Worm (Caenorhabditis elegans): ENCODE measurements around the gene cnc-11.

- TF ChIP-seq snpc-4 (tag; optimal IDR thresholded peaks at IDR 0.05) (no peak), blmp-1 (tag; optimal IDR thresholded peaks at IDR 0.05) (no peak), mep-1 (tag; optimal IDR thresholded peaks at IDR 0.05) (no peak), bed-3 (GFP tag; optimal IDR thresholded peaks at IDR 0.05) (no peak), sptf-1 (tag; optimal IDR thresholded peaks at IDR 0.05) (no peak), nhr-12 (tag; optimal IDR thresholded peaks at IDR 0.05) (no peak), ztf-11 (tag; optimal IDR thresholded peaks at IDR 0.05) (no peak)
Measured at ce11 chrV:1465932-1466331, 23.8 kb downstream of the cnc-11 start.
